Fruit fly (Drosophila melanogaster) whole organism, wandering third instar larva: ENCODE data around the gene fliI.
A peak's percentile ranks its signal among the peaks of the same experiment; 100 is the strongest.

ENCODE experiments used
- Dfd ChIP-seq: fragments of >200 bp; optimal IDR thresholded peaks from 2 replicates; lab custom pipeline; 2017; ENCODE audit warnings: missing biosample characterization, missing genetic modification characterization
- Dif ChIP-seq: fragments of 200-275, 200-300 bp; sonication (Bioruptor generic); optimal IDR thresholded peaks from 2 replicates; lab custom pipeline; 2018; ENCODE audit warnings: missing biosample characterization, missing genetic modification characterization; ENCODE audit not compliant: partially characterized antibody
- HLH106 ChIP-seq: fragments of 200-800 bp; optimal IDR thresholded peaks from 3 replicates; lab custom pipeline; 2019; ENCODE audit warnings: missing biosample characterization, mild to moderate bottlenecking, missing genetic modification characterization, moderate library complexity
- Hr78 ChIP-seq: fragments of >200 bp; optimal IDR thresholded peaks from 2 replicates; lab custom pipeline; 2017; ENCODE audit warnings: missing biosample characterization, missing genetic modification characterization
- Hr83 ChIP-seq: fragments of 200-300 bp; sonication (Bioruptor generic); optimal IDR thresholded peaks from 2 replicates; lab custom pipeline; 2016; ENCODE audit warnings: missing biosample characterization, mild to moderate bottlenecking, missing genetic modification characterization, moderate library complexity; ENCODE audit not compliant: poor library complexity, severe bottlenecking
- OdsH ChIP-seq: fragments of 200-800 bp; sonication (Bioruptor generic); optimal IDR thresholded peaks from 2 replicates; lab custom pipeline; 2016; ENCODE audit warnings: missing biosample characterization, mild to moderate bottlenecking, missing genetic modification characterization
- Rel ChIP-seq, 2 experiments: fragments of 200-800 bp; sonication (Bioruptor generic) in 1 of 2; optimal IDR thresholded peaks; 2 replicates in 1 of 2; 3 replicates in 1 of 2; lab custom pipeline; 2016 to 2019; ENCODE audit warnings: mild to moderate bottlenecking in 2 of 2, missing biosample characterization in 2 of 2, missing genetic modification characterization in 2 of 2, moderate library complexity in 1 of 2
- br ChIP-seq: fragments of 200-800 bp; sonication (Bioruptor generic); optimal IDR thresholded peaks from 2 replicates; lab custom pipeline; 2016; ENCODE audit warnings: missing biosample characterization, missing genetic modification characterization
- h ChIP-seq: fragments of 200-800 bp; sonication (Bioruptor generic); optimal IDR thresholded peaks from 3 replicates; lab custom pipeline; 2016; ENCODE audit warnings: missing biosample characterization, mild to moderate bottlenecking, missing genetic modification characterization
- lola ChIP-seq: fragments of >200 bp; optimal IDR thresholded peaks from 2 replicates; lab custom pipeline; 2017; ENCODE audit warnings: missing biosample characterization, missing genetic modification characterization
- pan ChIP-seq: fragments of >200 bp; optimal IDR thresholded peaks from 2 replicates; lab custom pipeline; 2017
- psq ChIP-seq: fragments of 200-800 bp; sonication (Bioruptor generic); optimal IDR thresholded peaks from 3 replicates; lab custom pipeline; 2017; ENCODE audit warnings: missing biosample characterization, mild to moderate bottlenecking, missing genetic modification characterization, moderate library complexity
- usp ChIP-seq: fragments of >200 bp; optimal IDR thresholded peaks from 2 replicates; lab custom pipeline; 2017; ENCODE audit warnings: missing biosample characterization, missing genetic modification characterization

DNA sequence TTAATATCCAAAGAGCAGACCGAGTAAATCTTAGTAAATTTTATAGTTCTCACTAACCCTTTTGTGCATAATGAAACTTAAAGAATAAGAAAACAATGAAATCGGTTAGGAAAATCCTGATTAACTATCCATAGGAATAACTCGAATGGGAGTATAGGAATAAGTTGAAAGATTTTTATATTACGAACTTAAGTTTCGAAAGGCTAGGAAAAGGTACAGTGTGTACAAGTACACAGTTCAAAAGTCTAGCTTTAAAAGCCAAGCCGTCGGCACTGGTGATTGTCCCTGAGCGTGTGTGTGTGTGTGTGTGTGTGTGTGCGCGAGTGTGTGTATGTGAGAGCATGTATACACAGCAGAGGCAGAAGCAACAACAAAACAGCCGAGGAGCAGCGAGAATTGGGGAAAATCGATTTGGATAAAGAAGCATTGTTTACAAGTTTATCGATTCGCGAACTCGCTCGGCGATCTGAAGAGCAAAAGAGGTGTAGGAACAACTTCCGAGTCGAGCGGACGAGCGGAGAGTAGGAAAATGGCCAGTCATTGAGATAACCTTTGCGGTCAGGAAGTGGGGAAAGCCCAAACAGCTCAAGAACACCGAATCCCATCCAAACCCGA lies 11.8 kb downstream of the fliI start:
- no peak for TF ChIP-seq h (GFP tag; lab: Kevin White, UChicago)
- no peak for TF ChIP-seq lola (GFP tag; lab: Kevin White, UChicago)
- TF ChIP-seq OdsH (GFP tag; lab: Kevin White, UChicago): no peak
- no peak for TF ChIP-seq Rel (GFP tag; optimal IDR thresholded peaks at IDR 0.05; lab: Kevin White, UChicago)
- TF ChIP-seq Rel (tag; optimal IDR thresholded peaks at IDR 0.05; lab: Kevin White, UChicago): peak; percentile 43
- peak; percentile 5 for TF ChIP-seq psq (GFP tag; lab: Kevin White, UChicago)
- no peak for TF ChIP-seq pan (lab: Kevin White, UChicago)
- no peak for TF ChIP-seq Dif
- no peak for TF ChIP-seq br
- TF ChIP-seq HLH106 (tag; lab: Kevin White, UChicago): no peak
- TF ChIP-seq usp (GFP tag; lab: Kevin White, UChicago): no peak
- TF ChIP-seq Hr83 (GFP tag; lab: Kevin White, UChicago): no peak
- no peak for TF ChIP-seq Dfd (GFP tag; lab: Kevin White, UChicago)
- no peak for TF ChIP-seq Hr78 (GFP tag; lab: Kevin White, UChicago)
